Worm (Caenorhabditis elegans) whole organism, L2 larva: Measurements from ENCODE around the gene ets-5.

ENCODE experiments used
- F13H6.1 ChIP-seq: sonication (generic microtip); optimal IDR thresholded peaks from 2 replicates; lab custom pipeline; 2016; ENCODE audit warnings: missing genetic modification characterization, missing compliant biosample characterization
- R02D3.7 ChIP-seq: fragments of 150-350 bp; optimal IDR thresholded peaks from 2 replicates; lab custom pipeline; 2014; ENCODE audit warnings: missing biosample characterization, missing genetic modification characterization
- Y55F3AM.14 ChIP-seq: fragments of 200-800 bp; sonication (Bioruptor generic); optimal IDR thresholded peaks from 2 replicates; lab custom pipeline; 2018; ENCODE audit warnings: mild to moderate bottlenecking, missing genetic modification characterization, missing compliant biosample characterization
- ZK546.5 ChIP-seq: sonication (generic microtip); optimal IDR thresholded peaks from 2 replicates; lab custom pipeline; 2017; ENCODE audit warnings: missing biosample characterization, missing genetic modification characterization
- alr-1 ChIP-seq: fragments of 150-350 bp; optimal IDR thresholded peaks from 2 replicates; lab custom pipeline; 2014; ENCODE audit warnings: missing biosample characterization, missing genetic modification characterization
- ama-1 ChIP-seq: fragments of 150-350 bp; optimal IDR thresholded peaks from 2 replicates; lab custom pipeline; 2018; ENCODE audit warnings: inconsistent platforms
- blmp-1 ChIP-seq: sonication (generic microtip); optimal IDR thresholded peaks from 2 replicates; lab custom pipeline; 2017; ENCODE audit warnings: missing genetic modification characterization, mild to moderate bottlenecking, missing compliant biosample characterization, antibody characterized with exemption, moderate library complexity; ENCODE audit not compliant: insufficient read depth
- ceh-16 ChIP-seq: fragments of 150-350 bp; optimal IDR thresholded peaks from 2 replicates; lab custom pipeline; 2014; ENCODE audit warnings: missing biosample characterization, missing genetic modification characterization
- ceh-82 ChIP-seq: fragments of 150-350 bp; optimal IDR thresholded peaks from 2 replicates; lab custom pipeline; 2014; ENCODE audit warnings: missing biosample characterization, missing genetic modification characterization
- egl-27 ChIP-seq: sonication (generic microtip); optimal IDR thresholded peaks from 3 replicates; lab custom pipeline; 2017; ENCODE audit warnings: missing biosample characterization, missing genetic modification reagents, missing genetic modification characterization
- elt-1 ChIP-seq: fragments of 150-350 bp; optimal IDR thresholded peaks from 2 replicates; lab custom pipeline; 2014; ENCODE audit warnings: missing biosample characterization, missing genetic modification characterization
- fos-1 ChIP-seq: fragments of 150-350 bp; optimal IDR thresholded peaks from 2 replicates; lab custom pipeline; 2014; ENCODE audit warnings: missing biosample characterization, missing genetic modification characterization
- lin-11 ChIP-seq: fragments of 150-350 bp; sonication (generic microtip); optimal IDR thresholded peaks from 2 replicates; lab custom pipeline; 2014; ENCODE audit warnings: missing biosample characterization, missing genetic modification characterization, inconsistent platforms, mixed read lengths
- lin-13 ChIP-seq: fragments of 150-350 bp; optimal IDR thresholded peaks from 2 replicates; lab custom pipeline; 2014; ENCODE audit warnings: missing biosample characterization, missing genetic modification reagents, missing genetic modification characterization
- lsy-2 ChIP-seq, 2 experiments: fragments of 150-350 bp in 1 of 2; sonication (generic microtip) in 1 of 2; optimal IDR thresholded peaks; 2 replicates each; lab custom pipeline; 2014 to 2017; ENCODE audit warnings: missing biosample characterization in 2 of 2, missing genetic modification characterization in 2 of 2
- mab-5 ChIP-seq: fragments of 150-350 bp; optimal IDR thresholded peaks from 2 replicates; lab custom pipeline; 2014; ENCODE audit warnings: missing biosample characterization, missing genetic modification characterization
- mbf-1 ChIP-seq: sonication (generic microtip); optimal IDR thresholded peaks from 2 replicates; lab custom pipeline; 2017; ENCODE audit warnings: missing biosample characterization, missing genetic modification characterization
- mdl-1 ChIP-seq, 2 experiments: fragments of 150-350 bp in 1 of 2; sonication (generic microtip) in 1 of 2; optimal IDR thresholded peaks; 2 replicates each; lab custom pipeline; 2017; ENCODE audit warnings: missing biosample characterization in 2 of 2, missing genetic modification characterization in 2 of 2
- nhr-10 ChIP-seq: sonication (generic microtip); optimal IDR thresholded peaks from 2 replicates; lab custom pipeline; 2017; ENCODE audit warnings: missing biosample characterization, missing genetic modification characterization
- nhr-11 ChIP-seq: fragments of 150-350 bp; optimal IDR thresholded peaks from 2 replicates; lab custom pipeline; 2014; ENCODE audit warnings: missing biosample characterization, missing genetic modification characterization
- nhr-12 ChIP-seq: fragments of 150-350 bp; optimal IDR thresholded peaks from 2 replicates; lab custom pipeline; 2014; ENCODE audit warnings: missing biosample characterization, missing genetic modification characterization
- nhr-129 ChIP-seq: fragments of 150-350 bp; optimal IDR thresholded peaks from 2 replicates; lab custom pipeline; 2014; ENCODE audit warnings: missing biosample characterization, missing genetic modification characterization
- nhr-21 ChIP-seq: fragments of 150-350 bp; optimal IDR thresholded peaks from 2 replicates; lab custom pipeline; 2014; ENCODE audit warnings: missing biosample characterization, missing genetic modification characterization
- nhr-6 ChIP-seq: fragments of 150-350 bp; optimal IDR thresholded peaks from 2 replicates; lab custom pipeline; 2014; ENCODE audit warnings: missing biosample characterization, missing genetic modification characterization
- sem-4 ChIP-seq: fragments of 150-350 bp; optimal IDR thresholded peaks from 2 replicates; lab custom pipeline; 2014; ENCODE audit warnings: missing biosample characterization, missing genetic modification reagents, missing genetic modification characterization
- skn-1 ChIP-seq: sonication (generic microtip); optimal IDR thresholded peaks from 2 replicates; lab custom pipeline; 2017; ENCODE audit warnings: missing biosample characterization, missing genetic modification characterization
- sma-3 ChIP-seq: sonication (generic microtip); optimal IDR thresholded peaks from 2 replicates; lab custom pipeline; 2016; ENCODE audit warnings: missing genetic modification reagents, missing genetic modification characterization, missing compliant biosample characterization
- sma-9 ChIP-seq, 2 experiments: fragments of 150-350 bp in 1 of 2; sonication (generic microtip) in 1 of 2; optimal IDR thresholded peaks; 2 replicates each; lab custom pipeline; 2014 to 2016; ENCODE audit warnings: missing genetic modification characterization in 2 of 2, mild to moderate bottlenecking in 1 of 2, missing biosample characterization in 1 of 2, missing compliant biosample characterization in 1 of 2, missing genetic modification reagents in 1 of 2, moderate library complexity in 1 of 2
- unc-39 ChIP-seq: fragments of 150-350 bp; optimal IDR thresholded peaks from 2 replicates; lab custom pipeline; 2014; ENCODE audit warnings: missing biosample characterization, missing genetic modification characterization
- unc-55 ChIP-seq: fragments of 150-350 bp; sonication (generic microtip); optimal IDR thresholded peaks from 3 replicates; lab custom pipeline; 2014; ENCODE audit warnings: missing biosample characterization, missing genetic modification reagents, missing genetic modification characterization
- zag-1 ChIP-seq: fragments of 150-350 bp; optimal IDR thresholded peaks from 2 replicates; lab custom pipeline; 2014; ENCODE audit warnings: missing biosample characterization, missing genetic modification characterization
- ztf-1 ChIP-seq: fragments of 200-800 bp; sonication (Bioruptor generic); conservative IDR thresholded peaks from 2 replicates; pipeline ENCODE4 v1.3.6; 2022; ENCODE audit warnings: missing genetic modification characterization, missing compliant biosample characterization
- ztf-11 ChIP-seq: sonication (generic microtip); optimal IDR thresholded peaks from 2 replicates; lab custom pipeline; 2017; ENCODE audit warnings: missing biosample characterization, missing genetic modification characterization
- ztf-4 ChIP-seq: fragments of 150-350 bp; optimal IDR thresholded peaks from 2 replicates; lab custom pipeline; 2014; ENCODE audit warnings: missing biosample characterization, missing genetic modification characterization

ets-5 gene

DNA sequence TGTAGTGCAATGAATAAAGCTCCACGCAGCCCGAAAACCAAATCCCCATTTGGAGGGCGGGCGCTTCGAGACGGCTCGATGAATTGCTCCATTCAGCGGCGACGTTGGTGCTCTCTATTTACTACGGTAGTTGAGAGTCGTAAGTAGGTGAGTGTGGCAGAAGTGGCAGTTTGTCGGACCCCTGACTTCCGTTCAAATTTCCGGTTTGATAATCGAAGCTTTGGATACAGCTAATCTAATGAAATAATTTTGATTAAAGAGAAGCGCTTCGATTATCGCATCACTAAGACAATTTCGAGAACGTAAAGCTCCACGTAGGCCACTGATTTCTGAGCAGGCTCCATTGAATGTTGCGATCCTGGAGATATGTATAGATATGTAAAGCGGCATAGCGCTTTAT is at the start of gene ets-5:
Gene ets-5 (minus strand): TSS at position 32 of the 400 bp plus-strand sequence.
- TF ChIP-seq ceh-82 (tag; lab: Kevin White, UChicago) (no peak), lin-11 (tag; lab: Kevin White, UChicago) (no peak)

DNA sequence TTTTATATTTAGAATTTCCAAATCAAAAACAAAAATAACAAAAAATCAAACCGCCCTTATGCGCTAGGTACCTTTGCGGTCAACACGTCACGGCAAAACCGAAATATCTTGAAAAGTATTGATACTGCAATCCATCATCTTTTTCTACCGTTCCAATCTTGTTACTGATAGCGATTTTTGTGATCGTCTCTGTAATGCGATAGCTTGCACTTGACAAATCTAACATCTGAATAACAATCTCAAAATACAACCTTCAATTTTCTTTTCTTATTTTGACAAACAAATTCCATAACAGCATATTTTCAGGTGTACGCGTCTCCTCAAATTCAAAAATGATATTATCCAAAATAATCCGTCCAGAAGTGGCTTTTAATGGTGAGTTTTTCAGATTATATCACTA is 49.7 kb upstream of the ets-5 start, which contains the start of gene tbc-7:
Gene tbc-7 (plus strand): TSS at position 301 of the 400 bp plus-strand sequence.
- no peak for TF ChIP-seq sem-4 (tag; lab: Kevin White, UChicago)
- TF ChIP-seq unc-39 (tag; lab: Kevin White, UChicago), result no peak
- TF ChIP-seq egl-27 (tag; lab: Kevin White, UChicago), result no peak
- no peak for TF ChIP-seq sma-9 (GFP tag; optimal IDR thresholded peaks at IDR 0.05; lab: Kevin White, UChicago)
- no peak for TF ChIP-seq sma-9 (tag; optimal IDR thresholded peaks at IDR 0.05; lab: Kevin White, UChicago)
- TF ChIP-seq nhr-129, result no peak
- TF ChIP-seq zag-1, result no peak
- TF ChIP-seq ztf-4, result no peak
- TF ChIP-seq blmp-1, result no peak
- TF ChIP-seq nhr-10 (tag; lab: Kevin White, UChicago), result no peak
- no peak for TF ChIP-seq lsy-2 (tag; optimal IDR thresholded peaks at IDR 0.05; lab: Kevin White, UChicago)
- TF ChIP-seq ztf-11 (tag; lab: Kevin White, UChicago), result no peak
- TF ChIP-seq Y55F3AM.14 (GFP tag; lab: Kevin White, UChicago), result no peak
- no peak for TF ChIP-seq mbf-1 (tag; lab: Kevin White, UChicago)
- no peak for TF ChIP-seq ztf-1 (GFP tag; lab: Robert Waterston, UW)
- no peak for TF ChIP-seq lin-13 (GFP tag; lab: Kevin White, UChicago)
- no peak for TF ChIP-seq ZK546.5
- no peak for TF ChIP-seq fos-1 (tag; lab: Kevin White, UChicago)

DNA sequence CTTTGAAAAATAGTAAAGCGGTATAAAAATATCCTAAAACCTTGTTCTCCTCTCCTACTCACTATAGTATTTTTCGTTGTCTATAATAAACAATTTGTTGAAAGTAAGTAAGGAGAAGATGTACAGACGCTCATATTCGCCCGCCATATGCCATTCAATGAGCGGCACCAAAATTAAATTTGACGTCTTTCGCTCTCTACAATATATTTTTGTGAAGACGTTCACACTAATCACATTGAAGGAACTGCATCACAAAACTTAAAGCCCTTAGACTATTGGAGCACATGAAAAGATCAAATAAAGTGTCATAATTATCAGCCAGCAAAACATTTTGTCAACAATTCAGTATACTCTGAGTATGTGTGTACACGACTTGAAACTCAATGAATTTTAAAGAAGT is 47.4 kb upstream of the ets-5 start:
- TF ChIP-seq mdl-1 (tag; optimal IDR thresholded peaks at IDR 0.05; lab: Kevin White, UChicago) (no peak), nhr-11 (tag; lab: Kevin White, UChicago) (no peak)

DNA sequence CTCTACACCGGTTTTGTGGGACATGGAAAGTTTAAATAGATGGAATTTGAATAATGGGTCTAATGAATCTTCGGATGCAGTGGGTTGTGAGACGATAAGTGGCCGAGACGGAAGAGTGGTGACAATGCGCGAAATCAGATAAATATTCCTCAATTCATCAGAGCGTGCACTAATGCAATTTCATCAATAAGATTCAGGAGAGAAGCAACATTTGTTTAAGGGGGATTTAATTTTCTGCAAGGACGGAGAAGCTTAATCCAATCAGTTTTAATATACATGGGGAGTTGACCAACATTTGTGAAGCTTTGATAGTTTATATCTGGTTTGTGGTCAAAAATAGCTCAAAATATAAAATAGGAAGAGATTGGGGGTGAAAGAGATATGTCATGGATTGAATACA is 45.1 kb upstream of the ets-5 start:
- TF ChIP-seq sma-9 (GFP tag; optimal IDR thresholded peaks at IDR 0.05; lab: Kevin White, UChicago), result peak; percentile 20
- TF ChIP-seq sma-9 (tag; optimal IDR thresholded peaks at IDR 0.05; lab: Kevin White, UChicago), result no peak
- TF ChIP-seq ceh-16 (tag; lab: Kevin White, UChicago), result no peak

DNA sequence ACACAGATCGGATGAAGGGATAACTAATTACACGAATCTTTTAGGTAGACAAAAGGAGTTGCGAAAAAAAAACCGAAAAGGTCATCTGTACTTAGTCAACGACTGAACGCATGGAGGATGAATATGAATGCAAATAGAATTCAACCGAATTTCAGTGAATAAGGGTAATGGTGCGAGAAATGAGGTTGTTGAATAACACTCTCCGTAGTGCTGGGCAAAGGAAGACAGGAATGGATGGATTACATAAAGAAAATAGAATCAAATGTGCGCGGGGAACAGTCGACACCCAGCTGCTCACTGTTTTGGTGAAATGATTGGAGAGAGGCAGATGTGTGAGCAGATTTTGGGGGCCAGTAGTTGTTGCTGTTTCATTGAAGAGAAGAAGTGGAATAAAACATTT is 40.0 kb upstream of the ets-5 start:
- TF ChIP-seq unc-55 (GFP tag; lab: Kevin White, UChicago) (no peak), egl-27 (tag; lab: Kevin White, UChicago) (no peak), unc-39 (tag; lab: Kevin White, UChicago) (no peak), Y55F3AM.14 (GFP tag; lab: Kevin White, UChicago) (no peak), ama-1 (lab: Kevin White, UChicago) (no peak), nhr-21 (tag; lab: Kevin White, UChicago) (no peak), nhr-6 (tag; lab: Kevin White, UChicago) (no peak), skn-1 (no peak), lin-11 (tag; lab: Kevin White, UChicago) (no peak), ZK546.5 (no peak), elt-1 (tag; lab: Kevin White, UChicago) (no peak), mab-5 (tag; lab: Kevin White, UChicago) (no peak), nhr-12 (tag; lab: Kevin White, UChicago) (no peak)
- TF ChIP-seq, all 48 proteins: peak for 0

DNA sequence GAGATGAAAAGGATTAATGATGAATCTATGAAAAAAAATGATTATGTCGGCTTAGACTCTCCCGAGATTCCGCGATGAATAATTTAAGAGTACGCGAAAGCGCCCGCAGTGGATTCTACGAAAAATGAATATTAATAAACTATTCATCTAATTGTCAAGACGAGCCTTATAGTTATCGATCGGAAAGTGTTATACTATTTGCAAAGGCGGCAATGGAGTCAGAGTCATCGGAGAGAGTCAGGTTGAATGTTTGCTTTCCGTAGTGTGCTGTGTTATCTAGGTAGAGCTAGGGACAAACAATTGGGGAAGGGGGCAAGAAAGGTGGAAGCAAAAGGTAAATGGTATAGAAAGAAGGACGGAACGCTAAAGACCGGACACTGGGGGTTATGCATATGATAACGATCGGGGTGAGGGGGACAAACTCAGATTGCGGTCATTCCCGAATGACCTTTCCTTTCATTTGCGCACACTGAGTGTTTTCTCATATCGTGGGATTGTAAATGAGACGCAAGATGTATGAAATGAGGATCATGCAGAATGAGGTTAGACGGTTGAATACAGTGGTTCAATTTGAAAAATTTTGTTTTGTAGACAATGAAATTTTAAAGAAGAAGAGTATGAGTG is 38.6 kb upstream of the ets-5 start:
- no peak for TF ChIP-seq nhr-11 (tag; lab: Kevin White, UChicago)
- peak; percentile 51 for TF ChIP-seq nhr-129
- TF ChIP-seq nhr-21 (tag; lab: Kevin White, UChicago), result no peak
- no peak for TF ChIP-seq sma-9 (GFP tag; optimal IDR thresholded peaks at IDR 0.05; lab: Kevin White, UChicago)
- no peak for TF ChIP-seq sma-9 (tag; optimal IDR thresholded peaks at IDR 0.05; lab: Kevin White, UChicago)
- no peak for TF ChIP-seq R02D3.7
- TF ChIP-seq sma-3 (GFP tag; lab: Kevin White, UChicago), result no peak
- peak; percentile 35 for TF ChIP-seq F13H6.1 (tag; lab: Kevin White, UChicago)
- no peak for TF ChIP-seq alr-1
- peak; percentile 48 for TF ChIP-seq fos-1 (tag; lab: Kevin White, UChicago)
- TF ChIP-seq ceh-16 (tag; lab: Kevin White, UChicago), result peak; percentile 77
